Worm (Caenorhabditis elegans): ENCODE measurements around the gene F58H1.6.

- TF ChIP-seq tbx-37 (GFP tag; conservative IDR thresholded peaks at IDR 0.05) (no peak), flt-1 (GFP tag; IDR thresholded peaks at IDR 0.05) (no peak), ceh-13 (GFP tag; optimal IDR thresholded peaks at IDR 0.05) (no peak), ama-1 (optimal IDR thresholded peaks at IDR 0.05) (no peak), sea-1 (GFP tag; conservative IDR thresholded peaks at IDR 0.05) (no peak), hnd-1 (tag; optimal IDR thresholded peaks at IDR 0.05) (no peak), hmbx-1 (tag; optimal IDR thresholded peaks at IDR 0.05) (no peak), ceh-36 (tag; optimal IDR thresholded peaks at IDR 0.05) (no peak), F13C5.2 (tag; optimal IDR thresholded peaks at IDR 0.05) (no peak), hmg-4 (GFP tag; optimal IDR thresholded peaks at IDR 0.05) (no peak), tbx-11 (GFP tag; IDR thresholded peaks at IDR 0.05) (no peak), B0310.2 (tag; optimal IDR thresholded peaks at IDR 0.05) (no peak), ets-7 (tag; optimal IDR thresholded peaks at IDR 0.05) (no peak), scrt-1 (GFP tag; IDR thresholded peaks at IDR 0.05) (no peak)
Measured at ce11 chrV:11949509-11950117, 7.2 kb downstream of the F58H1.6 start.
